Worm (Caenorhabditis elegans) whole organism, L4 larva: ENCODE data around the gene clc-1.

ENCODE experiments used
- ceh-28 ChIP-seq: fragments of 150-350 bp; optimal IDR thresholded peaks from 2 replicates; lab custom pipeline; 2014; ENCODE audit warnings: missing biosample characterization, missing genetic modification reagents, missing genetic modification characterization
- fos-1 ChIP-seq: fragments of 150-350 bp; optimal IDR thresholded peaks from 2 replicates; lab custom pipeline; 2014; ENCODE audit warnings: missing biosample characterization, missing genetic modification characterization
- lim-7 ChIP-seq: fragments of 200-800 bp; sonication (Bioruptor generic); IDR thresholded peaks from 2 replicates; pipeline ENCODE4 v1.3.6; 2022; ENCODE audit warnings: missing genetic modification characterization, missing compliant biosample characterization
- lin-13 ChIP-seq: fragments of 150-350 bp; optimal IDR thresholded peaks from 2 replicates; lab custom pipeline; 2014; ENCODE audit warnings: missing biosample characterization, missing genetic modification reagents, missing genetic modification characterization
- lsy-2 ChIP-seq, 2 experiments: fragments of 150-350 bp in 1 of 2; sonication (generic microtip) in 1 of 2; optimal IDR thresholded peaks; 2 replicates each; lab custom pipeline; 2014 to 2017; ENCODE audit warnings: missing biosample characterization in 2 of 2, missing genetic modification characterization in 2 of 2
- mdt-29 ChIP-seq: fragments of 200-800 bp; sonication (Bioruptor generic); IDR thresholded peaks from 2 replicates; pipeline ENCODE4 v1.3.6; 2022; ENCODE audit warnings: missing genetic modification reagents, missing genetic modification characterization, missing compliant biosample characterization
- nhr-76 ChIP-seq: fragments of 150-350 bp; optimal IDR thresholded peaks from 2 replicates; lab custom pipeline; 2014; ENCODE audit warnings: missing biosample characterization, missing genetic modification characterization
- pha-4 ChIP-seq, 2 experiments: fragments of 150-350 bp in 1 of 2; fragments of 200-800 bp in 1 of 2; sonication (Bioruptor generic) in 1 of 2; IDR thresholded peaks in 1 of 2; optimal IDR thresholded peaks in 1 of 2; 2 replicates each; pipeline versions ENCODE4 v1.3.6 to Lab custom; 2014 to 2022; ENCODE audit warnings: missing genetic modification characterization in 2 of 2, missing genetic modification reagents in 2 of 2, missing biosample characterization in 1 of 2, missing compliant biosample characterization in 1 of 2
- php-3 ChIP-seq: fragments of 200-800 bp; sonication (Bioruptor generic); IDR thresholded peaks from 2 replicates; pipeline ENCODE4 v1.3.6; 2022; ENCODE audit warnings: missing genetic modification reagents, missing genetic modification characterization, missing compliant biosample characterization
- tag-97 ChIP-seq: fragments of 200-800 bp; sonication (Bioruptor generic); IDR thresholded peaks from 2 replicates; pipeline ENCODE4 v1.3.6; 2022; ENCODE audit warnings: missing genetic modification characterization, missing compliant biosample characterization
- unc-130 ChIP-seq: sonication (generic microtip); optimal IDR thresholded peaks from 2 replicates; lab custom pipeline; 2016; ENCODE audit warnings: missing genetic modification reagents, missing genetic modification characterization, missing compliant biosample characterization
- vab-7 ChIP-seq: fragments of 200-800 bp; sonication (Bioruptor generic); IDR thresholded peaks from 2 replicates; pipeline ENCODE4 v1.3.6; 2022; ENCODE audit warnings: missing genetic modification reagents, missing genetic modification characterization, missing compliant biosample characterization

- TF ChIP-seq ceh-28 (tag; lab: Kevin White, UChicago) = no peak
- no peak for TF ChIP-seq php-3 (GFP tag; lab: Robert Waterston, UW)
- no peak for TF ChIP-seq lin-13
- TF ChIP-seq pha-4 (GFP tag; IDR thresholded peaks at IDR 0.05; lab: Robert Waterston, UW) = no peak
- TF ChIP-seq pha-4 (tag; optimal IDR thresholded peaks at IDR 0.05; lab: Kevin White, UChicago) = no peak
- no peak for TF ChIP-seq unc-130 (GFP tag; lab: Kevin White, UChicago)
- no peak for TF ChIP-seq fos-1 (tag; lab: Kevin White, UChicago)
- TF ChIP-seq lsy-2 (tag; optimal IDR thresholded peaks at IDR 0.05; lab: Kevin White, UChicago) = no peak
- no peak for TF ChIP-seq vab-7 (GFP tag; lab: Robert Waterston, UW)
- TF ChIP-seq nhr-76 = no peak
- TF ChIP-seq tag-97 = no peak
- no peak for TF ChIP-seq lim-7 (GFP tag; lab: Robert Waterston, UW)
- no peak for TF ChIP-seq mdt-29 (GFP tag; lab: Robert Waterston, UW)
Measured at ce11 chrX:11057028-11057427, 9.8 kb downstream of the clc-1 start, which contains the start of gene lpr-3.
